Fruit fly (Drosophila melanogaster): ENCODE measurements around the gene ninaE.

The ninaE gene

DNA sequence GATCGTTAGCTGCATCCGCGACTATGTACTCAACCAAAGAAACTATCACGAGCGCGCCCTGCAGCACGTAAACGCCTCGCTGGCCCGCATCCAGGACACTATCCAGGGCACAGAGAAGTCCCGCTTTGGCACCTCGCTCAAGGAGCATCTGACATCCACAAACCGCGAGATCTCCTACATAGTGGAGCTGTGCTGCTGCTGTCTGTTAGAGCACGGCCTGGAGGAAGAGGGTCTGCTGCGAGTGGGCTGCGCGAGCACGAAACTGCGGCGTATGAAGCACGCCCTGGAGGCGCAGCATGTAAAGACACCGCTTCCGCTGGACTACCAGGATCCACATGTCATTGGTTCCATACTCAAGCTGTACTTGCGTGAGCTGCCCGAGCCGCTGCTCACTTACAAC is 23.0 kb upstream of the ninaE start:
- TF ChIP-seq insv (optimal IDR thresholded peaks at IDR 0.05) (no peak), h (optimal IDR thresholded peaks at IDR 0.05) (no peak), Myc (optimal IDR thresholded peaks at IDR 0.05) (no peak), psq (optimal IDR thresholded peaks at IDR 0.05) (no peak), Sin3A (optimal IDR thresholded peaks at IDR 0.05) (no peak), ttk (optimal IDR thresholded peaks at IDR 0.05) (no peak)

- TF ChIP-seq Sin3A (optimal IDR thresholded peaks at IDR 0.05): no peak
- TF ChIP-seq ttk (optimal IDR thresholded peaks at IDR 0.05): no peak
- TF ChIP-seq Myc (optimal IDR thresholded peaks at IDR 0.05): no peak
- no peak for TF ChIP-seq psq (optimal IDR thresholded peaks at IDR 0.05)
- no peak for TF ChIP-seq insv (optimal IDR thresholded peaks at IDR 0.05)
- TF ChIP-seq h (optimal IDR thresholded peaks at IDR 0.05): no peak
Observed at dm6 chr3R:19910302-19911029, 22.5 kb upstream of the ninaE start.

- TF ChIP-seq ttk (optimal IDR thresholded peaks at IDR 0.05) (no peak), psq (optimal IDR thresholded peaks at IDR 0.05) (no peak), insv (optimal IDR thresholded peaks at IDR 0.05) (no peak), Sin3A (optimal IDR thresholded peaks at IDR 0.05) (no peak), h (optimal IDR thresholded peaks at IDR 0.05) (no peak), Myc (optimal IDR thresholded peaks at IDR 0.05) (no peak)
Observed at dm6 chr3R:19909541-19910182, 21.7 kb upstream of the ninaE start.

DNA sequence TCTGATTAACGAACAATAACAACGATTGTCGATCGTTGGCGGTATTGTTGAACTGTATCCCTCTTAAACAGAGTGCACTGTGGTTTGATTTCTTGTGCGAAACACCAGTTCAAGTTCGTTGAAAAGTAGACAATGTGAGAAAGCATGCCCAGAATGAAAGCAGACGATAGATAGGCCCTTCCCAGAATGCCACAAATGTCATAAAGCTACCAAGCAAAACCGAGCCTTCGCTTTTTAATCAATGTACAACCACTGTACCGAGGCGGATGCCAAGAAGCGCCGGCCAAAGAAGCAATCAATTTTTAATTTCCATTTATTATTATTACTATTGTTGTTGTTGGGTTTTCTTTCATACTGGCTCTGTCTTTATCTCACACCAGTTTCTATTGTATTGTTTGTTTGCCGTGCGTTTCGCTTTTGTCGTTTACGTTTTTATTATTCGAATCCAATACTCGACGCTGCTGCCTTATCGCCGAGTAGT is 20.9 kb upstream of the ninaE start:
- TF ChIP-seq h (optimal IDR thresholded peaks at IDR 0.05): no peak
- TF ChIP-seq ttk (optimal IDR thresholded peaks at IDR 0.05): no peak
- no peak for TF ChIP-seq Myc (optimal IDR thresholded peaks at IDR 0.05)
- TF ChIP-seq insv (optimal IDR thresholded peaks at IDR 0.05): no peak
- no peak for TF ChIP-seq psq (optimal IDR thresholded peaks at IDR 0.05)
- TF ChIP-seq Sin3A (optimal IDR thresholded peaks at IDR 0.05): no peak

- no peak for TF ChIP-seq insv (optimal IDR thresholded peaks at IDR 0.05)
- no peak for TF ChIP-seq Sin3A (optimal IDR thresholded peaks at IDR 0.05)
- no peak for TF ChIP-seq ttk (optimal IDR thresholded peaks at IDR 0.05)
- no peak for TF ChIP-seq psq (optimal IDR thresholded peaks at IDR 0.05)
- TF ChIP-seq Myc (optimal IDR thresholded peaks at IDR 0.05): no peak
Observed at dm6 chr3R:19905932-19906439, 18.0 kb upstream of the ninaE start.

dm6 chr3R:19904865-19905373 is 16.9 kb upstream of the ninaE start, which contains the start of the genes Surf6 and RhoGAP92B:
TSS of gene Surf6 (minus strand) at chr3R:19904868.
TSS of gene RhoGAP92B (plus strand) at chr3R:19905164.
- TF ChIP-seq insv (optimal IDR thresholded peaks at IDR 0.05) (no peak), Myc (optimal IDR thresholded peaks at IDR 0.05) (no peak), h (optimal IDR thresholded peaks at IDR 0.05) (no peak), ttk (optimal IDR thresholded peaks at IDR 0.05) (no peak), Sin3A (optimal IDR thresholded peaks at IDR 0.05) (no peak), psq (optimal IDR thresholded peaks at IDR 0.05) (no peak)

DNA sequence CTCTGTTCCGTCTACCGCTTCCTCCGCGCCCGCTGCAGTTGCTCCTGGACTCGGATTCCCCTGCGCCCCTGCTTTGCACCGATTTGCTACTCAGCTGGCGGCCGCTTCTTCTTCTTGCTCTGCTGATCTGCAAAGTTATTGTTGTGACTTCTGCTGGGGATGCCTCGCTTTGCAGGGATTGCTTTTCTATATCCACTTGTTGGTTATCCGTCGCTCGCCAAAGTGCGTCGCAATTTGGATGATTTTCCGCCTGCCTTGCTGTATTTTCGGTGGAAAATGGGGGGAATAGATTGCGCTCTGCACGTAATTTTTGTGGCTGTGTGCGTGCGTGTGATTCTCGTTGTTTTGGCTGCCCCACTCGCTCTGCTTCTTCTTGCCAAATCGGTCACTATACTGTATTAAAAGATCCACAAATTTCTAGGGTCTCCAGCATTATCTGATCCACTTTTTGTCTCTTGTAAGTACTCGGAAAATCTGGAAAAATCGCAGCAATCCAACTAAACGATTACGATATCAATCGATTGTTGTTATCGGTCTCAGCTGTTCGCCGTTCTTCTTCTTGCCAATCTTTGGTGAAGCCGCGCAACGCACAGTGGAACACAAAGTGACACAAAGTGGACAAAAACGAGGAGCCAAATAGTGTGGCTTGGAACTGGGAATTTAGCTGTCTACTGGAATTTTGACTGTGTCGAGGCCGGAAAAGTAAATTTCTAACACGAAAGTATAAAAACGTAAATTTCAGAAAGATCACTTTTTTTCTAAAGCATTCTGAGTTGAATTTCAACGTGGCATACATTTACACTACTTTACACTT is 15.1 kb upstream of the ninaE start, which contains the start of gene ClpX:
Gene ClpX, minus strand, starts transcription at position 764 of the 814 bp plus-strand sequence.
- TF ChIP-seq ttk (optimal IDR thresholded peaks at IDR 0.05) (no peak), Myc (optimal IDR thresholded peaks at IDR 0.05) (no peak), h (optimal IDR thresholded peaks at IDR 0.05) (no peak), psq (optimal IDR thresholded peaks at IDR 0.05) (no peak), insv (optimal IDR thresholded peaks at IDR 0.05) (no peak)

dm6 chr3R:19902328-19902727 is 14.3 kb upstream of the ninaE start:
- TF ChIP-seq h (optimal IDR thresholded peaks at IDR 0.05): no peak
- TF ChIP-seq ttk (optimal IDR thresholded peaks at IDR 0.05): no peak
- TF ChIP-seq psq (optimal IDR thresholded peaks at IDR 0.05): no peak
- TF ChIP-seq Myc (optimal IDR thresholded peaks at IDR 0.05): no peak
- no peak for TF ChIP-seq insv (optimal IDR thresholded peaks at IDR 0.05)
- TF ChIP-seq Sin3A (optimal IDR thresholded peaks at IDR 0.05): no peak

DNA sequence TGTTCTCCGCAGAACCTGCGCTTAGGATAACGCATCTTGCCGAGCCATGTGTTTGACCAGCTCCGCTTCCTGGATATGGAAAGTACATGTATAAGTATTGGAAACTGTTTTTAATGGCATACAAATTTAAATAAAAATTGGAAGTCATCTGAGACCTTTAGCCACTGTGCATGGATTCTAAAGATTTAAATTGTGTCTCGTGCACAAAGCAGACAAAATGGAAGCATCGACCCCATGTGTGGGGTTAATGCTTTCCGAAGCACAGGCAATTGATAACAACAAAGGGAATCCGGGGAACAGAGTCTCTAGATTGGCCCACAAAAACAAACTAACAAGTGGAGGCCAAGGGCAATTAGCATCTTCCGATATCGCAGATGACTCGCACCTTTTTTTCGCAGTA is 13.7 kb upstream of the ninaE start:
- no peak for TF ChIP-seq ttk (optimal IDR thresholded peaks at IDR 0.05)

dm6 chr3R:19895305-19895704 is 7.3 kb upstream of the ninaE start:
- TF ChIP-seq insv (optimal IDR thresholded peaks at IDR 0.05) (no peak), Myc (optimal IDR thresholded peaks at IDR 0.05) (no peak), h (optimal IDR thresholded peaks at IDR 0.05) (no peak)

DNA sequence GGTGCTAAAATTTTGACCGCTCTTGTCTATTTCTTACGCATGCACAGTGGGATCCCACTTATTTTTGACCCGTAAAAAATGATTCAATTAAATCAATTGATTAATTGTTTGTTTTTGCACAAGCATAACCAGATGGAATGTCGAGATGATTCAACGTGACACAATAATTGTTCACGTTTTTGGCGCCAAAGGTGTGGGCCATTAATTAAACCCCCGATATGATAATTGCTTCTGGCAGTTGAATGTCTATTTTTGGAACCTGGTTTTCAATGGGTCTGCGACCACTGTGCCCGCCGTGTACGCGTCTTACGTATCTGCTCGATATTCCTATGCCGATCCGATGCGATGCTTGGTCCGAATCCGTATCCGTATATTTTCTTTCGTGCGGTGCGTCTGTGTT is 4.0 kb upstream of the ninaE start:
- TF ChIP-seq ttk (optimal IDR thresholded peaks at IDR 0.05): no peak
- no peak for TF ChIP-seq insv (optimal IDR thresholded peaks at IDR 0.05)
- no peak for TF ChIP-seq Sin3A (optimal IDR thresholded peaks at IDR 0.05)
- no peak for TF ChIP-seq psq (optimal IDR thresholded peaks at IDR 0.05)
- TF ChIP-seq Myc (optimal IDR thresholded peaks at IDR 0.05): no peak
- no peak for TF ChIP-seq h (optimal IDR thresholded peaks at IDR 0.05)

dm6 chr3R:19891363-19891762 is 3.4 kb upstream of the ninaE start:
- no peak for TF ChIP-seq Myc (optimal IDR thresholded peaks at IDR 0.05)
- no peak for TF ChIP-seq Sin3A (optimal IDR thresholded peaks at IDR 0.05)
- no peak for TF ChIP-seq h (optimal IDR thresholded peaks at IDR 0.05)
